Fruit fly (Drosophila melanogaster) Kc167 (cell line): ENCODE results near the gene CG33288.

Experiments
- Myc ChIP-seq: fragments of >200 bp; optimal IDR thresholded peaks from 2 replicates; lab custom pipeline; 2017; ENCODE audit warnings: missing external identifiers
- Sin3A ChIP-seq: fragments of >200 bp; optimal IDR thresholded peaks from 2 replicates; lab custom pipeline; 2018; ENCODE audit warnings: missing external identifiers
- h ChIP-seq: fragments of >200 bp; optimal IDR thresholded peaks from 3 replicates; lab custom pipeline; 2018; ENCODE audit warnings: missing external identifiers
- insv ChIP-seq: fragments of >200 bp; optimal IDR thresholded peaks from 3 replicates; lab custom pipeline; 2018; ENCODE audit warnings: missing external identifiers
- psq ChIP-seq: fragments of >200 bp; optimal IDR thresholded peaks from 2 replicates; lab custom pipeline; 2017; ENCODE audit warnings: missing external identifiers
- ttk ChIP-seq: sonication (Bioruptor generic); optimal IDR thresholded peaks from 2 replicates; lab custom pipeline; 2017; ENCODE audit warnings: missing external identifiers

CG33288 gene

dm6 chr3L:21400206-21400605 lies 27.4 kb upstream of the CG33288 start:
- TF ChIP-seq psq = no peak
- TF ChIP-seq h (lab: Kevin White, UChicago) = no peak

DNA sequence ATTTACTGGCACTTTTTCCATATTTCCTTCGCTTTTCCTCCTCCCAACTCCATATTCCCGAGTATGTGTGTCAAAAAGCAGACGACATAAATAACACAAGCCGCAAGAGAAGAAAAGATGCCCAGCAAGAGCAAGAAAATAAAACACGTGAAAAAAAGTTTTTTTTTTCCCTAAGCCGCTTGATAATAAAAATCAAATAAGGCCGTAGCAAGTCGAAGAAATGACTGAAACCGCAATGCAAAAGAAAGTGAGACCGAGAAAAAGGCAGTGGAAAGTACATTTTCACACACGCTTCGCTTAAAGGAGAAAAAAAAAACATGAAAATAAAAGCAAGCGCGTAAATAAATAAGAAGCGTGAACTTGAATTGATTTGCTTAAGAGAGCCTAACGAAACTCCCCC lies 25.0 kb upstream of the CG33288 start:
- no peak for TF ChIP-seq insv (lab: Kevin White, UChicago)
- TF ChIP-seq Sin3A (lab: Kevin White, UChicago) = no peak
- TF ChIP-seq Myc (lab: Kevin White, UChicago) = no peak
- no peak for TF ChIP-seq psq
- no peak for TF ChIP-seq h (lab: Kevin White, UChicago)
- TF ChIP-seq ttk (lab: Kevin White, UChicago) = no peak

DNA sequence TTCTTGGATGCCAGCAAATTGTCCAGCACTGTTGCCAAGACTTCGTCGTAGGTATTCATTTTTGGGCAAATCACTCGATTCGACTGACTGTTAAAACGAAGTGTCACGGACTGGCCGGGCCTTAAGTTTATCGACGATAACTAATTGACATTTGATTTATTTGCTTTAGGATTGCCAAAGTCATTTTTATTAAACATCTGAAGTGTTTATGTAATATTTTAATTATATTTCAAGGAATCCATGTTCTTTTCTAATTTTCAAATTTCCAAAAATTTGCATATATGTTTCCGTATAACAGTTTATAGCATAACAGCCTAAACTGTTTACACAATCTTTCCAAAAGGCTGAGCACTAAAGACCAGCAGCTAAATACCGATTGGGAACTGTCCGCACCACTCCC lies 21.0 kb upstream of the CG33288 start, which contains the start of gene sa:
sa (minus strand) TSS at position 101 of the 400 bp plus-strand sequence.
- no peak for TF ChIP-seq Sin3A (lab: Kevin White, UChicago)
- TF ChIP-seq h (lab: Kevin White, UChicago) = no peak
- no peak for TF ChIP-seq Myc (lab: Kevin White, UChicago)
- no peak for TF ChIP-seq insv (lab: Kevin White, UChicago)

- TF ChIP-seq Sin3A (lab: Kevin White, UChicago) (no peak), ttk (lab: Kevin White, UChicago) (no peak), h (lab: Kevin White, UChicago) (no peak), insv (lab: Kevin White, UChicago) (no peak), Myc (lab: Kevin White, UChicago) (no peak), psq (no peak)
These were observed 15.4 kb upstream of the CG33288 start for dm6 chr3L:21412140-21412539.

dm6 chr3L:21414331-21414730 lies 13.3 kb upstream of the CG33288 start:
- TF ChIP-seq psq (no peak), ttk (lab: Kevin White, UChicago) (no peak)

dm6 chr3L:21416921-21417447 lies 10.6 kb upstream of the CG33288 start:
- TF ChIP-seq psq (no peak), insv (lab: Kevin White, UChicago) (no peak), h (lab: Kevin White, UChicago) (no peak), Myc (lab: Kevin White, UChicago) (no peak), Sin3A (lab: Kevin White, UChicago) (no peak), ttk (lab: Kevin White, UChicago) (no peak)

dm6 chr3L:21417884-21418536 lies 9.6 kb upstream of the CG33288 start:
- TF ChIP-seq psq (no peak), insv (lab: Kevin White, UChicago) (no peak), Sin3A (lab: Kevin White, UChicago) (no peak), ttk (lab: Kevin White, UChicago) (no peak), h (lab: Kevin White, UChicago) (no peak), Myc (lab: Kevin White, UChicago) (no peak)

dm6 chr3L:21433098-21433497 lies 5.5 kb downstream of the CG33288 start, which contains the start of the genes barc and Aef1:
Gene barc, minus strand, starts transcription at chr3L:21433134.
Gene Aef1, plus strand, starts transcription at chr3L:21433422.
- no peak for TF ChIP-seq psq
- peak; percentile 47 for TF ChIP-seq Sin3A (lab: Kevin White, UChicago)
- TF ChIP-seq h (lab: Kevin White, UChicago) = no peak
- no peak for TF ChIP-seq Myc (lab: Kevin White, UChicago)
- TF ChIP-seq ttk (lab: Kevin White, UChicago) = no peak
- TF ChIP-seq insv (lab: Kevin White, UChicago) = no peak

DNA sequence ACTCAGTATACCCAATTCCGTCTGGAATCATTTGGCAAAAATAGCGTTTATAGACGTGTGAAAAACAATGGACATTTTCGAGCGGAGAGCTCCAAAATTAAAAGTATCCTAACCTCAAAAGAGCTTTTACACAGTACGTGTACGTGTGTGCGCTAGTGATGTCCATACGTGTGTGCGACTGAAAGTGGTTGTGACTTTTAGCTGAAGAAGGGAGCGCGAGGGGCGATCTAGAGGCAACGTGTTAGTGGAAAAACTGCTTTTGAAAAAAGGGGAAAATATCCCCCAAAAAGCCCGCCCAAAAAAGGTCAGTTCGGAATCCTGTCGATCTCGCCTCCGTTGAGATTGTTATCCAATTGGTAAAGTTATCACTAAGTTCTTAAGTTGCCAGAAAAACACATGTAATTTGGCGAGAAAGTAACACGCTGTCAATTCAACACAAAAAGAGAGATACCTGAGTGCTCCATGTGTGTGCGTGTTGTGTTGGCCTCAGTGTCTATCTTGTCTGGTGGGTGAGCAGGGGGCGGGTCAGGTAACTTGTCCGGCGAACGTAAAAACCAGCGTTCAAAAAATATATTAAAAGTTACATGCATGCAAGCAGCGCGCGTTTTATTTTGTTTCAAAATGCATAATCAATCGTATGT lies 6.3 kb downstream of the CG33288 start:
- TF ChIP-seq Myc (lab: Kevin White, UChicago) = no peak
- TF ChIP-seq insv (lab: Kevin White, UChicago) = no peak
- TF ChIP-seq Sin3A (lab: Kevin White, UChicago) = no peak
- no peak for TF ChIP-seq h (lab: Kevin White, UChicago)
- TF ChIP-seq psq = no peak
- no peak for TF ChIP-seq ttk (lab: Kevin White, UChicago)

dm6 chr3L:21436089-21436488 lies 8.5 kb downstream of the CG33288 start:
- no peak for TF ChIP-seq insv (lab: Kevin White, UChicago)
- no peak for TF ChIP-seq psq
- no peak for TF ChIP-seq Myc (lab: Kevin White, UChicago)
- TF ChIP-seq h (lab: Kevin White, UChicago) = no peak
- no peak for TF ChIP-seq ttk (lab: Kevin White, UChicago)
- no peak for TF ChIP-seq Sin3A (lab: Kevin White, UChicago)

dm6 chr3L:21441216-21441813 lies 13.7 kb downstream of the CG33288 start, which contains the start of gene CG5664:
Gene CG5664, minus strand, starts transcription at chr3L:21441363.
- no peak for TF ChIP-seq h (lab: Kevin White, UChicago)
- TF ChIP-seq Myc (lab: Kevin White, UChicago) = no peak
- TF ChIP-seq insv (lab: Kevin White, UChicago) = no peak
- no peak for TF ChIP-seq ttk (lab: Kevin White, UChicago)
- no peak for TF ChIP-seq psq
- TF ChIP-seq Sin3A (lab: Kevin White, UChicago) = no peak

- TF ChIP-seq ttk (lab: Kevin White, UChicago) (no peak), psq (no peak), insv (lab: Kevin White, UChicago) (no peak), Myc (lab: Kevin White, UChicago) (no peak), Sin3A (lab: Kevin White, UChicago) (no peak), h (lab: Kevin White, UChicago) (no peak)
These were observed 17.1 kb downstream of the CG33288 start, which contains the start of gene Alp1 for dm6 chr3L:21444719-21445118. Gene Alp1, minus strand, starts transcription at chr3L:21444819.
